Worm (Caenorhabditis elegans): ENCODE results near the gene acaa-2.

The acaa-2 gene

ce11 chrIII:13298722-13299431 is 45.9 kb upstream of the acaa-2 start, which contains the start of gene pgm-2:
TSS of gene pgm-2 (plus strand) at chrIII:13299378.
- TF ChIP-seq pqm-1 (tag; optimal IDR thresholded peaks at IDR 0.05) (peak; percentile 23), nhr-25 (tag; optimal IDR thresholded peaks at IDR 0.05; ENCODE audit: borderline replicate concordance, insufficient read depth) (peak; percentile 19), ama-1 (optimal IDR thresholded peaks at IDR 0.05) (peak; percentile 9), hlh-11 (tag; optimal IDR thresholded peaks at IDR 0.05) (peak; percentile 7), nhr-28 (tag; optimal IDR thresholded peaks at IDR 0.05) (peak; percentile 6), mep-1 (tag; optimal IDR thresholded peaks at IDR 0.05) (peak; percentile 17), zip-11 (GFP tag; IDR thresholded peaks at IDR 0.05) (no peak), lin-38 (GFP tag; IDR thresholded peaks at IDR 0.05) (no peak), set-16 (GFP tag; IDR thresholded peaks at IDR 0.05) (no peak), dve-1 (tag; optimal IDR thresholded peaks at IDR 0.05; ENCODE audit: insufficient read depth) (peak; percentile 38), daf-19 (GFP tag; conservative IDR thresholded peaks at IDR 0.05) (no peak), mxl-3 (GFP tag; optimal IDR thresholded peaks at IDR 0.05) (peak; percentile 8), duxl-1 (tag; optimal IDR thresholded peaks at IDR 0.05; ENCODE audit: poor library complexity) (no peak), daf-16 (GFP tag; optimal IDR thresholded peaks at IDR 0.05) (no peak), daf-16 (tag; optimal IDR thresholded peaks at IDR 0.05) (peak; percentile 34)

DNA sequence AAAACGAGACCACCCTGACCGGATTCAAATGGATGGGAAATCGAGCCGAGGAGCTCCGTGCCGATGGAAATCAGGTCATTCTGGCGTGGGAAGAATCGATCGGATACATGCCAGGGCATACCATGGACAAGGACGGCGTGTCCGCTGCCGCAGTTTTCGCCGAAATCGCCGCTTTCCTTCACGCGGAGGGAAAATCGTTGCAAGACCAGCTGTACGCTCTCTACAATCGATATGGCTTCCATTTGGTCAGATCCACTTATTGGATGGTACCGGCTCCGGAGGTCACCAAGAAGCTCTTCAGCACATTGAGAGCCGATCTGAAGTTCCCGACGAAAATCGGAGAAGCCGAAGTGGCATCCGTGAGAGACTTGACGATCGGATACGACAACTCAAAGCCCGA is 42.8 kb upstream of the acaa-2 start:
- peak; percentile 58 for TF ChIP-seq set-16 (GFP tag; IDR thresholded peaks at IDR 0.05)
- no peak for TF ChIP-seq Y75B8A.6 (GFP tag; IDR thresholded peaks at IDR 0.05)
- TF ChIP-seq Y105C5A.15 (GFP tag; IDR thresholded peaks at IDR 0.05) = no peak
- TF ChIP-seq lin-39 (tag; optimal IDR thresholded peaks at IDR 0.05) = no peak
- no peak for TF ChIP-seq madf-5 (GFP tag; IDR thresholded peaks at IDR 0.05)
- no peak for TF ChIP-seq nhr-10 (tag; optimal IDR thresholded peaks at IDR 0.05)
- TF ChIP-seq mes-2 (tag; optimal IDR thresholded peaks at IDR 0.05; ENCODE audit: poor library complexity, severe bottlenecking) = no peak
- no peak for TF ChIP-seq tra-1 (GFP tag; IDR thresholded peaks at IDR 0.05)
- TF ChIP-seq dmd-8 (GFP tag; IDR thresholded peaks at IDR 0.05) = 0 out of 2 replicates have a peak, but pooled peaks have one; percentile 42
- no peak for TF ChIP-seq ama-1 (optimal IDR thresholded peaks at IDR 0.05)
- TF ChIP-seq php-3 (GFP tag; IDR thresholded peaks at IDR 0.05) = no peak
- no peak for TF ChIP-seq Y5F2A.4 (GFP tag; optimal IDR thresholded peaks at IDR 0.05)

DNA sequence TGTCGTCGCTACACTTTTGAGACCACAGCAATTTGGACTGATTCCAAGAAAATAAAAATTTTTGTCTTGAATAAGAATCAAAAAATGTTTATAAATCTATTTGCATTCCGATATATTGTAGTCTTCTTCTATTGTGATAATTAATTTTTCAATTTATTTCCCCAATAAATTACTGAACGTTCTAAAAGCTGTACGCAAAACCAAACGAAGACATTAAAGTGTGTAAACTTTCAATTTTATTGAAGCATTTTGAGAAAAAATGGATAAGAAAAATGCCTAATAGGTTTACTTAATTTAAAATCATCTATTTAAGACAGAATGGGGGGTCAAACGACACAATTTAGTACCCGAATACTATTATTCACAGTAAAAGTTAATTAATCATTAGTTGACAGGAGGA is 42.2 kb upstream of the acaa-2 start:
- no peak for TF ChIP-seq F44E2.7 (GFP tag; IDR thresholded peaks at IDR 0.05)
- peak; percentile 42 for TF ChIP-seq lin-38 (GFP tag; IDR thresholded peaks at IDR 0.05)
- no peak for TF ChIP-seq dpl-1 (GFP tag; optimal IDR thresholded peaks at IDR 0.05)
- TF ChIP-seq unc-62 (GFP tag; optimal IDR thresholded peaks at IDR 0.05 in 1 of 2) = no peak
- no peak for TF ChIP-seq unc-62 (tag; optimal IDR thresholded peaks at IDR 0.05)
- TF ChIP-seq aha-1 (tag) = no peak
- no peak for TF ChIP-seq lin-15B (tag; optimal IDR thresholded peaks at IDR 0.05)
- TF ChIP-seq ZK546.5 (tag; optimal IDR thresholded peaks at IDR 0.05) = no peak
- TF ChIP-seq nhr-11 (tag; optimal IDR thresholded peaks at IDR 0.05) = no peak
- peak; percentile 5 for TF ChIP-seq unc-130 (GFP tag; optimal IDR thresholded peaks at IDR 0.05)

DNA sequence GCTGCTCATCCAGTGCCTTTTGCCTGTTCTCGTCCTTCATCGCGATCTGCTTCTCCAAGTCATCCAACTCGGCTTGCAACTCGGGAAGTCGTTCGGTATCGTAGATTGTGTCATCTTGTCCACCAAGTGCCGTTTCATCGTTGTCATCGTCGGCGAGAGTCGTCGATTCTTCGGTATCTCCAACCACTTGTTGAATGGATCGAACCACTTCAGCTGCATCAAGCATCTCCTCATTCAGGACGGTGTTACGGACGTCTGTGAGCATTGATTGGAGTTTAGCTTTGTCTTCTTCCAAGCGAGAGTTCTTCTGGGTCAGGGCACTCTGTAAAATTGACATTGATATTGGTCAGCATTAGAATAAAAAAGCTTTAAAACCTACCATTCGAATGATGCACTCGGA is 39.2 kb upstream of the acaa-2 start:
- TF ChIP-seq F26F4.8 (GFP tag; conservative IDR thresholded peaks at IDR 0.05) (no peak), daf-19 (GFP tag; conservative IDR thresholded peaks at IDR 0.05) (no peak), aha-1 (tag) (peak; percentile 90)

Data from whole organism, L4 larva.